Worm (Caenorhabditis elegans): Measurements from ENCODE around the gene F46G10.4.

DNA sequence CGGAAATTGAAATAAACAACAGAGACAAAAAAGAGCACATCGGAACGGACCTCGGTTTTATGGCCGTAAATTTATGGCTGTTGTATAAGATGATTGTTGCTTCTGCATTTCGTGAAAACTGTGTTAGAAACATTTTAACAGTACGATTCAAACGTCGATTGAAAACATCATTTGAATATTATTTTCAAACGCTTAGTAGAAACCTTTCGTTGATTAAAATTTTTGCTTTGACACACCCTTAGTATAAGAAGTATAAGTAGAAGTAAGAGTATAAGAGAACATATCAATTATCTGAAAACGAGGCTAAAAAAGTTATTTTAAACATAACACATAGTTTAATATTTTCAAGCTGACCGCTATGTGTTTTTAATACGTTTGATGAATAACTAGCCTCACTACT, 50.9 kb downstream of the F46G10.4 start:
- TF ChIP-seq mep-1 (tag; optimal IDR thresholded peaks at IDR 0.05): no peak
- no peak for TF ChIP-seq sem-2 (GFP tag; optimal IDR thresholded peaks at IDR 0.05)
- no peak for TF ChIP-seq mab-5 (tag; optimal IDR thresholded peaks at IDR 0.05)
